Fruit fly (Drosophila melanogaster) whole organism, larva: ENCODE results near the gene CG17896.
A peak's percentile ranks its signal among the peaks of the same experiment; 100 is the strongest.

Source experiments
- noc ChIP-seq: fragments of 200-800 bp; sonication (Bioruptor generic); optimal IDR thresholded peaks from 3 replicates; lab custom pipeline; 2019; ENCODE audit warnings: missing biosample characterization, mild to moderate bottlenecking, missing genetic modification characterization, moderate library complexity

Gene CG17896

DNA sequence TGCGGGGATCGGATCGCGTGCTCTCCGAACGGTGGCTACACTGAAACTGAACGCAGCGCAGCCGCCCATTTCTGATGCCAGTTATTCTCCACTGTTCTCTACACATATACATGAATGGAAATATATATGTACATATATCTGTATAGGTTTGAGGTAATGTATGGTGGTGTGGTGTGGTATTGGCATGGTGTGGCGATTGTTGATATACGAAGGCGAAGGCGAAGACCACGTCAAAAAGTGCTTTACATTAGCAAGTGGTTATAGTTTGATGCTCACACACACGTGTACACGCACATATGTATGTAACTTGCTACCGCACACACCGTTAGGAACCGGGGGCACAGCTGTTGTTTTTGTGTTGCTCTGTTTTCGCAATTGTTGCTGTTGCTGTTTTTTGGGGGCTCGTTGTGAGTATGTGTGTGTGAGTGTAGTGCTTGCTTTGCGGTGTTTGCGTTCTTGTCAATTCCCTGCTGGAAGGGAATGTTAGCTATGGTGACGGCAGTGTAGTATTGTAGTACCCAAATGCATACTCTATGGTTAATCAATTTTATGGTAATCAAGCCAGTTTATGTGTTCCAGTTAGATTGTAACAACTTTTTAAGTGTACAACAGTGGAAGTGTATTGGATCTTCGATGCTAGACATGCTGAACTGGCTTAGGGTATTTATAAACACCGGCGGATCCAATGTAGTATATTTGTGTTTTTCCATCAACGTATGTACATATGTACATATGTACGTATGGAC, at the start of gene CG17896:
TSS of gene CG17896 (minus strand) at position 51 of the 746 bp plus-strand sequence.
- TF ChIP-seq noc (tag; lab: Kevin White, UChicago), result peak; percentile 98

DNA sequence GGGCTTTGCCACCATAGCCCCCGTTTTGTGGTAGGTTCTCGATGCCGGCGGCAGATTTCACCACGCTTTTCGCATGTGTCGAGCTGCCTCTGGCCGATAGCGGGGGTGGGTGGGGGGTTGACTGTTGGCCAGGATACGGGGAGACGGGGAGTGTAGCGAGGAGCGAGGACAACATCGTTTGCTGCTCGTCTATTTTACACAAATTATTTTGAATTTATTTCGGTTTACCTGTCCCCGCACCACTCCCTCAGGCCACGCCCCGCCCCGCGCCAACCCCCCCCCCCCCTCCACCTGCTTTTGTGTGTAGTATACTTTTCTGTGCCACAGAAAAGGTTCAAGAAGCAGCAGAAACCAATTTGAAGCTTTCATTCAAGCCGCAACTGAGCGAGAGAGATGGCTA, 48.8 kb upstream of the CG17896 start:
- no peak for TF ChIP-seq noc (tag; lab: Kevin White, UChicago)

DNA sequence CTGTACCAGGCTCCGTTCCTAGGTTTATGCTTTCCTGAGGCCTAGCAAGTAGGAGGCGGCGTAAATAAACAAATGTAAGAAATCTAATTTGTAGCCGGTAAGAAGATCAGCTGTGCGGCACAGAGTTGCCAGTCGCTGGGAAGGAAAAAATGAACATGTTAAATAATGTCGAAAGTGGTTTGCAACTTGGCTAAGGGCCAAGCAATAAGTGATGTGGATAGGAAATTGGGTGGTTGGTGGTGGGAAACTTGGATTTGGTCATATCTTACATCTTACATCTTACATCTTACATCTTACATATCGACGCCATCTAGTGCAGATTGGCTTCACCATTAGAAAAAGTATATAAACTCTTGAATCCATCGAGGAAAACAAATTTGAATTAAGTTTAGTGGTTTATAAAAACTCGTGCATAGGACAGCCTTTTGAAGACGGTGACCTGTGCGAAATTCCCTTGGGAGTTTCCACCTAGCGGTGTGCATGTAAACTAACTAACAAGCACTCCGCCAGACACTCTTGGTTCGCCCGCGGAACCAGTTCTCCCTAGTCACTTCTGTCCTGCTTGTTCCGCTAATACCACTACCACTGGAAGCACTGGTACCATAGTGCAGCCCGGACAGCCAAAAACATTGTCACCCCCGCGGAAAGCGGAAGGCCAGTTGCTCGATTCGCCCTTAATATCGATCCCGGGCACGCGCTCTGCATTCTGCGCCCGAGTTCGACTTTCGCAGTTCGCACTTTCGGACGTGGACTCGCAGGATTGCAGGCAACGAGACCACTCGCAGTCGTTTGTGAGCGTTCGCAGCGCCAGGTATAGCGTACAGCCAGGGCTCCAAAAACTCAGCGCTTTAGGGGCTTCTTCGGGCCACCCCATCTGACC, 36.7 kb upstream of the CG17896 start, which contains the start of the genes CG4293 and Appl:
TSS of gene CG4293 (minus strand) at position 568 of the 880 bp plus-strand sequence.
TSS of gene Appl (plus strand) at position 778 of the 880 bp plus-strand sequence.
- no peak for TF ChIP-seq noc (tag; lab: Kevin White, UChicago)

DNA sequence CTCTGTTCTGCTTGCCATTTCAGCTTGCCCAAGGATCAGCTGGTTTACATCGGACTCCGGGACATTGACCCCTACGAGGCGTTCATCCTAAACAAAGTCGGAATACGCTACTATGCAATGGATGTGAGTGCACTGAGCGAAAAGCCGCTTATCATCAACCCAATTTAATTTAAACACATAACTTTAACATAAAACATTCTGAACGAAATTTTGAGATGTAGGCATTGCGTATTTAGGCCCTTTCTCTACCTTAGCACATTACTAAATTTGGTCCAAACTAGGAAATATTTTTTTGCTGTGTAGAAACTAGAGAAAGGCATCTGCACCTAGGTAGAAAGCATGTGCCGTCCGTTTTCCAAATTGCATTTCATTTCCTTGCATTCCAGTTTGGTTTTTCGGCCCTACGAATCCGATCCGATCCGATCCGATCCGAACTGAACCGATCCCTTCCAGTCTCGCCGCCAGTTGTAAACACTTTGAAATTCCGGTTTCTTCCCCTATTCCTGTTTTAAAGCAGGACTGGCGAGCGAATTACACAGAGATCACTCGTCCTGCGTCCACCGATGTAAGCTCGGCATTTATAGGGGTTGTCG, 33.3 kb upstream of the CG17896 start:
- no peak for TF ChIP-seq noc (tag; lab: Kevin White, UChicago)

DNA sequence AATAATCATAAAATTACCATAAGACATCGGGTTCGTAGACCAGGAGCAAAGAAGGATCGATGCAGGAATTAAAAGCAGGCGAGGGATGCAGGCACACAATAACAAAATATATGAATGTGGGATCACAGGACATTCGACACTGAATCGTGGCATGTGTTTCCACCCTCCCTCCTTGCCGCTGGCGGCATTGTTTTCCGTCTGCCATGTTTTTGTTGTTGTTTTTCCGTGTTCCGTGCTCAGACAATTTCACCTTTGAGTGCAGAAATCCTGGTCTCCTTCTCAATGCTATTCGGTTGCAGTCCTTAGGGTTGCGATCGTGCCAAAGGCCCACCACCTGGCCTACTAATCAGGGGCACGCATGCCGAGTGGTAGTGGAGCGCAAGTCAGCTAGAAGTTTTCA, 32.3 kb upstream of the CG17896 start:
- no peak for TF ChIP-seq noc (tag; lab: Kevin White, UChicago)

DNA sequence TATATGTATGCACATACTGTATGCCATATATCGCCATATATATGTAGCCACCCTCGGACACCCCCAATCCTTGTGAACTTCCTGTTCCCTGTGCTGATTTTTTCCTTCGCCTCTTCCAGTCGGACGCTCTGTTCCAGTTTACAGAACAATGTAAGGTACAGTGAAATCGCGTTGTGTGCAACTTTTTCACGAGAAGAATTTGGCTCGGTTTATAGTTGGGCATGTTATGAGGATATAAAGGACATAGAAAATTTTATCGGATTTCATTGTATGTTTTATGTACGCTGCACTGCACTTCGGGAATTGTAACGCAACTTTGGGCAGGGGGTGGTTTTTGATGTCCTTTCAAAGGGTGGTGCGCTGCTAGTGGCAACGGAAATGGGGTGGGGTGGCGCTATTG, 31.0 kb upstream of the CG17896 start:
- no peak for TF ChIP-seq noc (tag; lab: Kevin White, UChicago)

DNA sequence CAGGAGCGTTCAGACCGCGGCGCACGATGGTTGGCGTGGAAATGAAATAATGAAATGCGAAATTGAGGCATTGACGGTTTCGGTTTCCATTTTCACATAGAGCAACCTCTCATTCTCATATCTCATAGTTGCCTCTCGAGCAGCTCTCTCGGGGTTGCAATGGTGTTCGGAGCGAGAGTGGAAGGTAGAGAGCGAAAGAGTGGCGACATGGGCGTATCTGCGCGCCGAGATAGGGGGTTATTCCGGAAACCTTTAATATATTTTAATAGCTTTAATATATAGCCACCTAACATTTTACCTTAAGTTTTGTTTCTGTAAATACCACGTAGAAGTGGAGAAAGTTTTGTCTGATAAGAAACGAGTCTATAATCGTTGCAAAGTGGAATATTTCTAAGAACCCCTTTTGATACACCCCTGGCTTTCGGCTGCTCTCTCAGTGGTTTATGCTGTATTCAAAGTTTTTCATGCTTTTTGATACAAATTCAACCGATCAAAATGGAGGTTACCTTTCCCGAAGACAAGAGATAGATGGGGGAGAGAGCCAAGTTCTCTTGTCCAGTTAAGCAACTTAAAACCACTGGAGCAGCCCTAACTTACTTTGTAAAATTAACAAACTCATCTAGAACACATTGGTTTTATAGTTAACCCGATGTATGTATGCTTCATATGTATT, 30.0 kb upstream of the CG17896 start, which contains the start of gene elav:
TSS of gene elav (minus strand) at position 48 of the 673 bp plus-strand sequence.
- TF ChIP-seq noc (tag; lab: Kevin White, UChicago), result peak; percentile 99

DNA sequence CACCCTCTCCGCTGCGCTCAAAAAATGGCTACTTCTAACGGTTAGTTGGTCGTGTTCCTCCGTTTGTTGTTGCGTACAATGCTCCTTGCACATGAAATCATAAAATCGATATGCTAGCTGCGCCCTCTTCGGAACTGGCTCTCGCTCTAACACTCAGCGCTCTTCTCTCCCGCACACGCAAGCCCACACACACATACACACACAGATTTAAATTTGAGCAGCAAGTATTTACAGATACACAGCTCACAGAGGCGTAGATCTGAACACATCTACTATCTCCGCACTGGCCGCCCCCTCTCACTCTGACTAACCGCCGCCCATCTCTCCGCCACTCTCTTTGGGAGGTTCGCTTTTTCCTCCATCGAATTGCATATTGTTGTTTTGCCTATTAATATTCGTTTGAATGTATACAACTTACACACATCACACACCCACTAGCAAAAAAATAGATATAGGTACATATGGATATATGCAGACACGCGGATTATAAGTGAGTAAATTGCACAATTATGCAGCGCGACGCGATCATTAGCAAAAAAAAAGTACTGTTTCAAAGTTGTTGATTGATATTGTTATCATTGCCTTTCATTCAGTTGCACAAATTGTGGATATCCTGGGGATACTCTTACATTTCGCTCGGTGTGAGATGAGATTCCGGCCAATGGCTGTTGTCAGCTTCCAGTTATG, 29.2 kb upstream of the CG17896 start:
- TF ChIP-seq noc (tag; lab: Kevin White, UChicago), result peak; percentile 76

DNA sequence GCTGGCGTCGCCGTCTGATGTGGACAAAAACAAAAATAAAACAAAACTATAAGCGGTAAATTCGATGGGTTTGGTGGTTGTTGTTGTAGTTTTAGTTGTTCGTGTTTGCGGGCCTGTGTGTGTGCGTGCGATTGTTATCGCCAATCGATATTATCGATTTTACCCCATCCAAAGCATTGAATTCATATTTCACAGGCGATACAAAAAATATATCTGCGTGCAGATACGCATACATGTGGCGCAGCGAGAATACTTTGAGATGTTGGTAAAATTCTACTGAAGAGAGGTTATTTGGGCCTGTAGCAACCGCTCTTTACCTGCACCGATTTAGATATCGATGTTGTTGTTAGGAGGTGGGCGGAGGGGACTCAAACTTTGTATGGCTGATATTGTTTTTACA, 28.4 kb upstream of the CG17896 start:
- TF ChIP-seq noc (tag; lab: Kevin White, UChicago), result no peak

DNA sequence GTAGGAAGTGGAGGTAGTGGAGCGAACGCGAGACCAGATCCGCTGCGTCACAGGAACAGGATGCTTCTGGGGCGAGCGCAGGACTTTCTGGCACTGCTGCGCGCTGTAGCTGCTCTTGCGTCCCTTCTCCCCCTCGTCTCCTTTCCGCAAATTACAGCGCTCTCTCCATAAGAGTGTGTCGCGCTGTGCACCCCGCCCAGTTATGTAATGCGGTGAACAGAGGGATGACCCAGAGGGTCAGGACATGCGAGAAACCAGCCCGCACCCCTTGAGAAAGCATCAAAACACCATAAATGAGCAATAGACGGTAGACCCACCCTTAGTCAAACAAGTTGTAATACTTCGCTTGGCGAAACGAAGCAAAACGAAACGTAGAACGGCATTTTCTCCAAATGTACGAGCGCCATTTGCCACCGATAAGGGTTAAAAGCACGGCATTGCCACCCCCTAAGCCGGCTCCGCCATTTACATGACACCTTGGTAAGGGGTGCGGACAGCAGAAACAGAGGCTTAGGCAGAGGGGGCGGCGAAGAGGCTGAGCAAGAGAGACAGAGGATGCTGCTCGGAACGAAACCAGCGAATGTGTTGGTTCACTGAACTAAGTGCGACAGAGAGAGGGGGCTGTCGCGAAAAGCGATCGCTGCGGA, 27.0 kb upstream of the CG17896 start:
- no peak for TF ChIP-seq noc (tag; lab: Kevin White, UChicago)

DNA sequence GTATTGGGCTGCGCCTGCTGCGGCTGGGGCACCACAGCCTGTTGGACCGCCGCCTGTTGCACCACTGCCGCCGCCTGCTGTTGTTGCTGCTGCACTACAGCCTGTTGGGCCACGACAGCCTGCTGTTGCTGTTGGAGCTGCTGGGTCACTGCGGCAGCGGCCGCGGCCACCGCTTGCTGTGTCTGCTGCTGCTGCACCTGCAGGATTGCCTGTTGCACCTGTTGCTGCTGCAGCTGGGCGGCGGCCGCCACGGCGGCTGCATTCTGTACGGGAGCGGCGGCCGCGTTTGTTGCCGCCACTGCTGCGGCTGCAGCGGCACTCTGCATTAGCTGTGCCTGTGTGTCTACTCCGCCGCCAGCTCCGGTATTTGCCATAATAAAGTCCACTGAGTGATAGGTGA, 25.6 kb upstream of the CG17896 start:
- no peak for TF ChIP-seq noc (tag; lab: Kevin White, UChicago)

DNA sequence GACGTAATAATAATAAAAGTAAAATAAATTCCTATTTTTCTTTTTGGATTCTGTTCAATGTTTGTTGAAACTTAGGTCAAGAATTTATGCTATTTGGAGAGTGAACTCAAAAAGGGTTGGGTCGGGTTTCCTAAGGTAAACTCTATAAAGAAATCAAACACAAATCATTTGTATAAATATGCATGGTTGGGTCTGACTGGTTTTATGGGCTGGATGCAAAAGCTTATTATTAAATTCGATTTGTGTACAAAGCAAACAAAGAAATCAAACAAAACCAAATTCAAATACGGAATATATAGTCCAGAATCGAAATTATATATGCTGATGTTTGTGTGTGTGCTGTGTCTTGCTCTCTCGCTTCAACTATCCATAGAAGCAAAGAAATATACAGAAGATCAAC, 22.4 kb upstream of the CG17896 start:
- TF ChIP-seq noc (tag; lab: Kevin White, UChicago), result no peak

DNA sequence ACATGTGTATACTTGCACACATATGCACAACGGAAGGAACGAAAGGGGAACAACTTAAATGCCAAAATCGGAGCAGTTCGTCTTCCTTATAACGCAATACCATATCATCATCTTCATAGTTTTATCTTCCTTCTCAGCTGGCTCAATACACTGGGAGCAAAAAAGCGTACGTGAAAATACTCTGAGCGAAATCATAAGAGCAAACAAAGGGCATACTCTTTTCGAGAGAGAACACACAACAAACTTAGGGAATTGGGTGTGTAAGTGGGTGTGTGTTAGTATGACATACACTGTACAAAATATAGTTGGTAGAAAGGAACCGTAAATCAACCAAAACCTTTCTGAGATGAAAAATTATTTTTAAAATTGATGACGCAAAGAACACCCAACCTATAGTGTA, 19.2 kb upstream of the CG17896 start:
- TF ChIP-seq noc (tag; lab: Kevin White, UChicago), result no peak

DNA sequence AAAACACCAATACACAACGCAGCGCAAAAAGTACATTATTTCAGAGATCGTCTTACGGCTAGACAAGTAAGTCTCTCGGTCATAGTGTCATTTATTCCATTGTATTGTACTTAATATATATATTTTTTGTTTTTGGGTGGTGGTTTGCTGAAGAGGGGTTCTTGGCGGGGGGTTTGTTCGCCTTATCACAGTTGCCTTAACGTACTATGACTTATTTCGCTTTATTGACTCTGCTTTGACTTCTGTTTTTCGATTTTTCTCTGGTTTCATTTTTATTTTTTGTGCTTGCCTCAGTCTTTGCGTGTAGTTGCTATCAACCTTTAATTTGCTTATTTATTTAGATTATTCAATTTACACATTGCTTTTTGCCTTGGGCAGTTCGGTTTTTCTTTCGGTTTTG, 17.2 kb upstream of the CG17896 start:
- no peak for TF ChIP-seq noc (tag; lab: Kevin White, UChicago)
